Worm (Caenorhabditis elegans) whole organism, late embryonic: ENCODE data around the gene C48D1.1.

Source experiments
- C08G9.2 ChIP-seq: sonication (generic microtip); optimal IDR thresholded peaks from 2 replicates; lab custom pipeline; 2016; ENCODE audit warnings: mild to moderate bottlenecking, missing genetic modification characterization, moderate library complexity, missing compliant biosample characterization
- C38D4.7 ChIP-seq: fragments of 200-800 bp; sonication (Bioruptor generic); optimal IDR thresholded peaks from 2 replicates; lab custom pipeline; 2018; ENCODE audit warnings: mild to moderate bottlenecking, missing genetic modification characterization, moderate library complexity, missing compliant biosample characterization
- F13H6.1 ChIP-seq: sonication (generic microtip); optimal IDR thresholded peaks from 2 replicates; lab custom pipeline; 2016; ENCODE audit warnings: missing genetic modification characterization, missing compliant biosample characterization
- K02D7.2 ChIP-seq: sonication (generic microtip); optimal IDR thresholded peaks from 2 replicates; lab custom pipeline; 2017; ENCODE audit warnings: mild to moderate bottlenecking, missing genetic modification characterization, missing compliant biosample characterization
- K09A11.1 ChIP-seq: sonication (generic microtip); optimal IDR thresholded peaks from 2 replicates; lab custom pipeline; 2017; ENCODE audit warnings: antibody characterized with exemption, mild to moderate bottlenecking, missing genetic modification characterization, missing compliant biosample characterization; ENCODE audit not compliant: insufficient read depth
- T23F11.4 ChIP-seq: fragments of 200-800 bp; sonication (Bioruptor generic); optimal IDR thresholded peaks from 2 replicates; lab custom pipeline; 2018; ENCODE audit warnings: mild to moderate bottlenecking, missing genetic modification characterization, missing compliant biosample characterization
- Y22D7AL.16 ChIP-seq: sonication (generic microtip); optimal IDR thresholded peaks from 2 replicates; lab custom pipeline; 2016; ENCODE audit warnings: missing genetic modification characterization, missing compliant biosample characterization
- ahr-1 ChIP-seq: sonication (generic microtip); optimal IDR thresholded peaks from 2 replicates; lab custom pipeline; 2016; ENCODE audit warnings: missing genetic modification characterization, missing compliant biosample characterization
- ama-1 ChIP-seq: fragments of 150-350 bp; optimal IDR thresholded peaks from 2 replicates; lab custom pipeline; 2014
- ceh-14 ChIP-seq: sonication (generic microtip); optimal IDR thresholded peaks from 2 replicates; lab custom pipeline; 2016; ENCODE audit warnings: missing genotype, missing genetic modification characterization, missing compliant biosample characterization
- ceh-18 ChIP-seq: sonication (generic microtip); optimal IDR thresholded peaks from 2 replicates; lab custom pipeline; 2016; ENCODE audit warnings: missing genetic modification characterization, missing compliant biosample characterization
- ceh-22 ChIP-seq: sonication (generic microtip); optimal IDR thresholded peaks from 2 replicates; lab custom pipeline; 2017; ENCODE audit warnings: missing biosample characterization, missing genetic modification characterization
- ceh-30 ChIP-seq: fragments of 150-350 bp; optimal IDR thresholded peaks from 2 replicates; lab custom pipeline; 2014; ENCODE audit warnings: missing biosample characterization, missing genetic modification characterization
- ceh-31 ChIP-seq: sonication (generic microtip); optimal IDR thresholded peaks from 2 replicates; lab custom pipeline; 2016; ENCODE audit warnings: missing genetic modification characterization, missing compliant biosample characterization
- ceh-48 ChIP-seq: sonication (generic microtip); optimal IDR thresholded peaks from 2 replicates; lab custom pipeline; 2016; ENCODE audit warnings: missing genetic modification characterization, inconsistent platforms, missing compliant biosample characterization
- elt-2 ChIP-seq: sonication (generic microtip); optimal IDR thresholded peaks from 2 replicates; lab custom pipeline; 2016; ENCODE audit warnings: missing genetic modification reagents, missing genetic modification characterization, missing compliant biosample characterization
- ets-4 ChIP-seq: sonication (generic microtip); optimal IDR thresholded peaks from 2 replicates; lab custom pipeline; 2016; ENCODE audit warnings: missing genetic modification characterization, missing compliant biosample characterization
- fax-1 ChIP-seq: sonication (generic microtip); optimal IDR thresholded peaks from 2 replicates; lab custom pipeline; 2016; ENCODE audit warnings: missing genotype, missing genetic modification characterization, missing compliant biosample characterization
- fkh-10 ChIP-seq: fragments of 150-350 bp; optimal IDR thresholded peaks from 2 replicates; lab custom pipeline; 2014; ENCODE audit warnings: missing biosample characterization, missing genetic modification reagents, missing genetic modification characterization
- gmeb-2 ChIP-seq: sonication (generic microtip); optimal IDR thresholded peaks from 2 replicates; lab custom pipeline; 2016; ENCODE audit warnings: missing genetic modification characterization, inconsistent platforms, missing compliant biosample characterization
- hlh-30 ChIP-seq: sonication (generic microtip); optimal IDR thresholded peaks from 2 replicates; lab custom pipeline; 2017; ENCODE audit warnings: antibody characterized with exemption, missing genetic modification characterization, missing compliant biosample characterization; ENCODE audit not compliant: insufficient read depth
- hlh-6 ChIP-seq: sonication (generic microtip); optimal IDR thresholded peaks from 2 replicates; lab custom pipeline; 2016; ENCODE audit warnings: missing genotype, missing genetic modification characterization, missing compliant biosample characterization
- hlh-8 ChIP-seq: sonication (generic microtip); optimal IDR thresholded peaks from 2 replicates; lab custom pipeline; 2016; ENCODE audit warnings: missing genotype, missing genetic modification characterization, missing compliant biosample characterization
- lin-11 ChIP-seq: fragments of 200-800 bp; sonication (Bioruptor generic); optimal IDR thresholded peaks from 2 replicates; lab custom pipeline; 2018; ENCODE audit warnings: mild to moderate bottlenecking, missing genetic modification characterization, missing compliant biosample characterization
- madf-2 ChIP-seq: sonication (generic microtip); optimal IDR thresholded peaks from 2 replicates; lab custom pipeline; 2017; ENCODE audit warnings: missing genetic modification characterization, missing compliant biosample characterization
- mec-3 ChIP-seq: sonication (generic microtip); optimal IDR thresholded peaks from 2 replicates; lab custom pipeline; 2016; ENCODE audit warnings: borderline replicate concordance, missing genetic modification characterization, missing compliant biosample characterization
- nfya-1 ChIP-seq: sonication (generic microtip); optimal IDR thresholded peaks from 2 replicates; lab custom pipeline; 2017; ENCODE audit warnings: missing genetic modification characterization, mild to moderate bottlenecking, missing compliant biosample characterization, antibody characterized with exemption, moderate library complexity
- nhr-11 ChIP-seq: fragments of 150-350 bp; optimal IDR thresholded peaks from 2 replicates; lab custom pipeline; 2014; ENCODE audit warnings: missing biosample characterization, missing genetic modification characterization
- nhr-232 ChIP-seq: sonication (generic microtip); optimal IDR thresholded peaks from 2 replicates; lab custom pipeline; 2016; ENCODE audit warnings: missing genetic modification characterization, missing compliant biosample characterization
- odd-2 ChIP-seq: sonication (generic microtip); optimal IDR thresholded peaks from 2 replicates; lab custom pipeline; 2017; ENCODE audit warnings: antibody characterized with exemption, mild to moderate bottlenecking, missing genetic modification characterization, missing compliant biosample characterization
- pag-3 ChIP-seq: sonication (generic microtip); optimal IDR thresholded peaks from 2 replicates; lab custom pipeline; 2016; ENCODE audit warnings: missing compliant biosample characterization, missing genetic modification characterization, borderline replicate concordance
- pax-1 ChIP-seq: fragments of 150-350 bp; optimal IDR thresholded peaks from 2 replicates; lab custom pipeline; 2014; ENCODE audit warnings: missing biosample characterization, missing genetic modification characterization
- pha-2 ChIP-seq: sonication (generic microtip); optimal IDR thresholded peaks from 2 replicates; lab custom pipeline; 2017; ENCODE audit warnings: mild to moderate bottlenecking, missing genetic modification characterization, missing compliant biosample characterization
- pha-4 ChIP-seq: fragments of 150-350 bp; optimal IDR thresholded peaks from 2 replicates; lab custom pipeline; 2018; ENCODE audit warnings: missing biosample characterization, missing genetic modification reagents, missing genetic modification characterization
- pros-1 ChIP-seq: fragments of 150-350 bp; optimal IDR thresholded peaks from 2 replicates; lab custom pipeline; 2014; ENCODE audit warnings: missing biosample characterization, missing genetic modification reagents, missing genetic modification characterization
- ref-2 ChIP-seq: sonication (generic microtip); optimal IDR thresholded peaks from 2 replicates; lab custom pipeline; 2016; ENCODE audit warnings: missing genetic modification characterization, missing compliant biosample characterization
- sox-2 ChIP-seq: fragments of 200-800 bp; sonication (Bioruptor generic); IDR thresholded peaks from 2 replicates; pipeline ENCODE4 v1.3.6; 2022; ENCODE audit warnings: missing genetic modification reagents, missing genetic modification characterization, missing compliant biosample characterization
- sox-4 ChIP-seq: sonication (generic microtip); optimal IDR thresholded peaks from 2 replicates; lab custom pipeline; 2017; ENCODE audit warnings: mild to moderate bottlenecking, missing genetic modification characterization, inconsistent platforms, missing compliant biosample characterization
- syd-9 ChIP-seq: sonication (generic microtip); optimal IDR thresholded peaks from 2 replicates; lab custom pipeline; 2016; ENCODE audit warnings: mild to moderate bottlenecking, missing genetic modification characterization, moderate library complexity, missing compliant biosample characterization
- tbx-2 ChIP-seq: sonication (generic microtip); optimal IDR thresholded peaks from 2 replicates; lab custom pipeline; 2016; ENCODE audit warnings: missing genetic modification characterization, missing compliant biosample characterization
- unc-3 ChIP-seq, 2 experiments: fragments of 200-800 bp in 1 of 2; sonication (Bioruptor generic) in 1 of 2; sonication (generic microtip) in 1 of 2; conservative IDR thresholded peaks in 1 of 2; optimal IDR thresholded peaks in 1 of 2; 2 replicates each; pipeline versions ENCODE4 v1.3.6 to Lab custom; 2016 to 2022; ENCODE audit warnings: missing compliant biosample characterization in 2 of 2, missing genetic modification characterization in 2 of 2, missing genetic modification reagents in 1 of 2
- unc-55 ChIP-seq: sonication (generic microtip); optimal IDR thresholded peaks from 2 replicates; lab custom pipeline; 2017; ENCODE audit warnings: missing biosample characterization, missing genetic modification reagents, missing genetic modification characterization

C48D1.1 gene

ce11 chrIV:13170241-13170640, 26.9 kb downstream of the C48D1.1 start, which contains the start of gene nas-14:
TSS of gene nas-14 (plus strand) at chrIV:13170541.
- TF ChIP-seq hlh-30: no peak
- TF ChIP-seq hlh-6 (tag; lab: Kevin White, UChicago): no peak
- TF ChIP-seq pha-2 (tag; lab: Kevin White, UChicago): no peak
- no peak for TF ChIP-seq ceh-31
- no peak for TF ChIP-seq pag-3
- no peak for TF ChIP-seq madf-2 (tag; lab: Kevin White, UChicago)
- no peak for TF ChIP-seq sox-4
- TF ChIP-seq K02D7.2 (tag; lab: Kevin White, UChicago): no peak
- no peak for TF ChIP-seq lin-11 (tag; lab: Kevin White, UChicago)
- no peak for TF ChIP-seq odd-2 (tag; lab: Kevin White, UChicago)
- no peak for TF ChIP-seq C08G9.2
- TF ChIP-seq mec-3 (tag; lab: Kevin White, UChicago): no peak
- no peak for TF ChIP-seq tbx-2 (tag; lab: Kevin White, UChicago)

ce11 chrIV:13167534-13167933, 29.6 kb downstream of the C48D1.1 start:
- TF ChIP-seq ceh-14 (tag; lab: Kevin White, UChicago) (no peak), nhr-11 (tag; lab: Kevin White, UChicago) (no peak), ahr-1 (tag; lab: Kevin White, UChicago) (no peak), ceh-31 (no peak), nhr-232 (tag; lab: Kevin White, UChicago) (no peak), nfya-1 (tag; lab: Kevin White, UChicago) (no peak), gmeb-2 (tag; lab: Kevin White, UChicago) (no peak), unc-55 (GFP tag; lab: Kevin White, UChicago) (no peak), Y22D7AL.16 (tag; lab: Kevin White, UChicago) (no peak)

ce11 chrIV:13165181-13165580, 32.0 kb downstream of the C48D1.1 start, which contains the start of gene scl-14:
TSS of gene scl-14 (plus strand) at chrIV:13165481.
- TF ChIP-seq unc-3 (GFP tag; conservative IDR thresholded peaks at IDR 0.05; lab: Robert Waterston, UW) (no peak), unc-3 (tag; optimal IDR thresholded peaks at IDR 0.05; lab: Kevin White, UChicago) (no peak), pax-1 (tag; lab: Kevin White, UChicago) (no peak), ceh-22 (no peak), madf-2 (tag; lab: Kevin White, UChicago) (no peak), pha-2 (tag; lab: Kevin White, UChicago) (no peak), elt-2 (tag; lab: Kevin White, UChicago) (no peak), F13H6.1 (no peak), fax-1 (tag; lab: Kevin White, UChicago) (no peak), K09A11.1 (tag; lab: Kevin White, UChicago) (no peak), pha-4 (no peak), syd-9 (tag; lab: Kevin White, UChicago) (no peak), C38D4.7 (GFP tag; lab: Kevin White, UChicago) (no peak), ceh-30 (no peak), sox-2 (GFP tag; lab: Robert Waterston, UW) (no peak), hlh-6 (tag; lab: Kevin White, UChicago) (no peak), ceh-18 (tag; lab: Kevin White, UChicago) (no peak), nfya-1 (tag; lab: Kevin White, UChicago) (no peak)

ce11 chrIV:13154391-13155283, 42.5 kb downstream of the C48D1.1 start, which contains the start of the genes crld-1 and msh-5:
TSS of gene crld-1 (minus strand) at chrIV:13154441.
TSS of gene msh-5 (plus strand) at chrIV:13155233.
- TF ChIP-seq fkh-10 (GFP tag; lab: Kevin White, UChicago): no peak
- TF ChIP-seq ref-2 (tag; lab: Kevin White, UChicago): no peak
- TF ChIP-seq ceh-48 (tag; lab: Kevin White, UChicago): no peak
- TF ChIP-seq ceh-22: no peak
- TF ChIP-seq hlh-8 (tag; lab: Kevin White, UChicago): no peak
- TF ChIP-seq madf-2 (tag; lab: Kevin White, UChicago): no peak
- no peak for TF ChIP-seq unc-55 (GFP tag; lab: Kevin White, UChicago)
- TF ChIP-seq K09A11.1 (tag; lab: Kevin White, UChicago): no peak
- no peak for TF ChIP-seq pros-1 (tag; lab: Kevin White, UChicago)
- TF ChIP-seq ets-4 (tag; lab: Kevin White, UChicago): no peak
- TF ChIP-seq T23F11.4: no peak
- no peak for TF ChIP-seq ama-1 (lab: Kevin White, UChicago)
